Fruit fly (Drosophila melanogaster): ENCODE results near the gene Osi20.

Osi20 gene

dm6 chr3R:6380129-6380528, 40.2 kb downstream of the Osi20 start, which contains the start of the genes CG1024 and TfIIFalpha:
CG1024 (minus strand) TSS chr3R:6380328.
TfIIFalpha (plus strand) TSS chr3R:6380467.
- peak; percentile 4 for TF ChIP-seq cyc (GFP tag; optimal IDR thresholded peaks at IDR 0.05)
- TF ChIP-seq Sox14 (GFP tag; optimal IDR thresholded peaks at IDR 0.05) = peak; percentile 10
- TF ChIP-seq CG3032 (tag; optimal IDR thresholded peaks at IDR 0.05) = peak; percentile 22
- TF ChIP-seq CG15336 (GFP tag; IDR thresholded peaks at IDR 0.05) = no peak
- TF ChIP-seq esn (GFP tag; optimal IDR thresholded peaks at IDR 0.05) = peak; percentile 41

DNA sequence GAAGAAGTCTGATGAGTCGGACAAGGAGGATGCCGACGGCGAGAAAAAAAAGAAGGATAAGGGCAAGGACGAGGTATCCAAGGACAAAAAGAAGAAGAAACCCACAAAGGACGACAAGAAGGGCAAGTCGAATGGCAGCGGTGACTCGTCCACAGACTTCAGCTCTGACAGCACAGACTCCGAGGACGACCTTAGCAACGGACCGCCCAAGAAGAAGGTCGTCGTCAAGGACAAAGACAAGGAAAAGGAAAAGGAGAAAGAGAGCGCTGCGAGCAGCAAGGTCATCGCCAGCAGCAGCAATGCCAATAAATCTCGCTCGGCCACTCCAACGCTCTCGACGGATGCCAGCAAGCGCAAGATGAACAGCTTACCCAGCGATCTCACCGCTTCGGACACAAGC, 41.9 kb downstream of the Osi20 start:
- TF ChIP-seq lz (GFP tag; optimal IDR thresholded peaks at IDR 0.05) = no peak

dm6 chr3R:6382733-6383465, 43.0 kb downstream of the Osi20 start, which contains the start of gene gzl:
gzl (plus strand) TSS chr3R:6382914.
- TF ChIP-seq Sox14 (GFP tag; optimal IDR thresholded peaks at IDR 0.05) (peak; percentile 13), lz (GFP tag; optimal IDR thresholded peaks at IDR 0.05) (no peak), esn (GFP tag; optimal IDR thresholded peaks at IDR 0.05) (peak; percentile 1), CG7368 (GFP tag; optimal IDR thresholded peaks at IDR 0.05) (no peak), ss (GFP tag; optimal IDR thresholded peaks at IDR 0.05) (peak in 1 of 2 experiments; percentile 46)

DNA sequence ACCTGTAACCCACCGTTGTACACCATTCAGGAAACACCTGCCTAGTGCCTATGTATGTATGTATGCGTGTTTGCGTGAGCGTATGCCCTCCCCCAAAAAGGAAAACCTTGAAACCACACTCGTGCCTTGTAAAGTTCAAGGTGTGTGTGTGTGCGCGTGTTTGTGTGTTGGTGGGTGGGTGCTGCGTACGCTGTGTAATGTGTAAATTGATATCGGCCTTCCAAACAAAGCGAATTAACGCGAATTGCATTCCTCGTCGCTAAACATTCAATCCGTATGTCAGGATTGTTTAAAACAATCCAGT, 43.5 kb downstream of the Osi20 start:
- no peak for TF ChIP-seq Sox102F (GFP tag; optimal IDR thresholded peaks at IDR 0.05)
- no peak for TF ChIP-seq vri (GFP tag; optimal IDR thresholded peaks at IDR 0.05)
- no peak for TF ChIP-seq achi (GFP tag; optimal IDR thresholded peaks at IDR 0.05)
- no peak for TF ChIP-seq spab (GFP tag; optimal IDR thresholded peaks at IDR 0.05)
- no peak for TF ChIP-seq Eip93F (GFP tag; optimal IDR thresholded peaks at IDR 0.05)
- no peak for TF ChIP-seq CG6276 (GFP tag; optimal IDR thresholded peaks at IDR 0.05)
- no peak for TF ChIP-seq acj6 (GFP tag; optimal IDR thresholded peaks at IDR 0.05)
- TF ChIP-seq CG8319 (GFP tag; optimal IDR thresholded peaks at IDR 0.05) = no peak
- TF ChIP-seq CG11902 (GFP tag; optimal IDR thresholded peaks at IDR 0.05) = no peak
- TF ChIP-seq cyc (GFP tag; optimal IDR thresholded peaks at IDR 0.05) = no peak

DNA sequence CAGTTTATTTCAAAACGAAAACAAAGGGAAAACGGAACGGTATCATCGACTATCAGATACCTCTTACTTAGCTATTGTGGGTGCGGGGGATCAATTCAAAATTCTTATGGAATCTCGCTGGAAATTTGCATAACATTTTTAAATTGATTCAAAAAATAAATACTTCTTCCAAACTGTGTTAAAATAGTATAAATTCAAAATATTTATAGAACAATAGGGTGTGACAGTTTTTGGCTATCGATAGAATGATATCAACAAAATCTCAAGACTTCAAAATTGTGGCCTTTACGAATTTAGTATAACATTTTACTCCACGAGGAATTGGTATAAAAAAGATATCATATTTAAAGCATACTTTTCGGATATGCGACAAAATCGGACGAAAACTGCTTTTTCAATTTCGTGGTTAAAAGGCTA, 48.5 kb downstream of the Osi20 start:
- TF ChIP-seq Eip78C (GFP tag) (peak; percentile 39), CG11762 (GFP tag; optimal IDR thresholded peaks at IDR 0.05; ENCODE audit: insufficient read depth) (no peak), lz (GFP tag; optimal IDR thresholded peaks at IDR 0.05) (no peak), CG3032 (tag; optimal IDR thresholded peaks at IDR 0.05) (no peak), spab (GFP tag; optimal IDR thresholded peaks at IDR 0.05) (no peak), CG16779 (tag; optimal IDR thresholded peaks at IDR 0.05) (no peak), Eip93F (GFP tag; optimal IDR thresholded peaks at IDR 0.05) (peak; percentile 7)

Data from whole organism, prepupa.